Worm (Caenorhabditis elegans) whole organism, mixed stage, embryonic: ENCODE data around the gene K08D9.4.

Experiments
- bed-3 ChIP-seq: fragments of 200-800 bp; sonication (Bioruptor generic); optimal IDR thresholded peaks from 3 replicates; lab custom pipeline; 2018; ENCODE audit warnings: mild to moderate bottlenecking, missing genetic modification characterization, moderate library complexity, missing compliant biosample characterization
- blmp-1 ChIP-seq: fragments of 150-350 bp; optimal IDR thresholded peaks from 2 replicates; lab custom pipeline; 2014; ENCODE audit warnings: missing biosample characterization, missing genetic modification characterization
- ceh-43 ChIP-seq: fragments of 200-800 bp; sonication (Bioruptor generic); optimal IDR thresholded peaks from 2 replicates; lab custom pipeline; 2018; ENCODE audit warnings: mild to moderate bottlenecking, missing genetic modification characterization, moderate library complexity, missing compliant biosample characterization
- ceh-83 ChIP-seq: fragments of 200-800 bp; sonication (Bioruptor generic); optimal IDR thresholded peaks from 2 replicates; lab custom pipeline; 2018; ENCODE audit warnings: mild to moderate bottlenecking, missing genetic modification characterization, missing compliant biosample characterization
- cnd-1 ChIP-seq: fragments of 200-800 bp; sonication (Bioruptor generic); optimal IDR thresholded peaks from 2 replicates; lab custom pipeline; 2018; ENCODE audit warnings: mild to moderate bottlenecking, missing genetic modification characterization, missing compliant biosample characterization
- drap-1 ChIP-seq: fragments of 200-800 bp; sonication (Bioruptor generic); optimal IDR thresholded peaks from 3 replicates; lab custom pipeline; 2018; ENCODE audit warnings: mild to moderate bottlenecking, missing genetic modification characterization, missing compliant biosample characterization
- elt-1 ChIP-seq: sonication (generic microtip); optimal IDR thresholded peaks from 2 replicates; lab custom pipeline; 2017; ENCODE audit warnings: missing genetic modification characterization, mild to moderate bottlenecking, missing compliant biosample characterization, antibody characterized with exemption, moderate library complexity, borderline replicate concordance; ENCODE audit not compliant: insufficient read depth
- elt-3 ChIP-seq: fragments of 150-350 bp; optimal IDR thresholded peaks from 2 replicates; lab custom pipeline; 2014; ENCODE audit warnings: missing biosample characterization, missing genetic modification characterization
- flh-1 ChIP-seq: fragments of 200-800 bp; sonication (Bioruptor generic); optimal IDR thresholded peaks from 2 replicates; lab custom pipeline; 2018; ENCODE audit warnings: mild to moderate bottlenecking, missing genetic modification characterization, moderate library complexity, missing compliant biosample characterization
- ham-2 ChIP-seq: fragments of 200-800 bp; sonication (Bioruptor generic); optimal IDR thresholded peaks from 2 replicates; lab custom pipeline; 2018; ENCODE audit warnings: mild to moderate bottlenecking, missing genetic modification characterization, missing compliant biosample characterization
- hlh-1 ChIP-seq: fragments of 150-350 bp; optimal IDR thresholded peaks from 2 replicates; lab custom pipeline; 2014; ENCODE audit warnings: missing biosample characterization, missing genetic modification reagents, missing genetic modification characterization
- lin-32 ChIP-seq: fragments of 200-800 bp; sonication (Bioruptor generic); optimal IDR thresholded peaks from 2 replicates; lab custom pipeline; 2018; ENCODE audit warnings: mild to moderate bottlenecking, missing genetic modification characterization, missing compliant biosample characterization
- lsy-2 ChIP-seq: fragments of 150-350 bp; optimal IDR thresholded peaks from 2 replicates; lab custom pipeline; 2014; ENCODE audit warnings: missing biosample characterization, missing genetic modification characterization
- mab-5 ChIP-seq: fragments of 150-350 bp; optimal IDR thresholded peaks from 2 replicates; lab custom pipeline; 2014; ENCODE audit warnings: missing biosample characterization, missing genetic modification characterization
- mep-1 ChIP-seq: fragments of 150-350 bp; optimal IDR thresholded peaks from 2 replicates; lab custom pipeline; 2017; ENCODE audit warnings: missing biosample characterization, missing genetic modification reagents, missing genetic modification characterization, inconsistent platforms
- mls-2 ChIP-seq: sonication (generic microtip); optimal IDR thresholded peaks from 2 replicates; lab custom pipeline; 2016; ENCODE audit warnings: mild to moderate bottlenecking, missing genetic modification characterization, moderate library complexity, missing compliant biosample characterization
- nhr-2 ChIP-seq: fragments of 150-350 bp; optimal IDR thresholded peaks from 2 replicates; lab custom pipeline; 2014; ENCODE audit warnings: missing biosample characterization, missing genetic modification characterization
- nhr-28 ChIP-seq: fragments of 150-350 bp; optimal IDR thresholded peaks from 2 replicates; lab custom pipeline; 2014; ENCODE audit warnings: missing biosample characterization, missing genetic modification characterization
- nhr-76 ChIP-seq: sonication (generic microtip); optimal IDR thresholded peaks from 2 replicates; lab custom pipeline; 2017; ENCODE audit warnings: missing biosample characterization, missing genetic modification characterization
- pha-4 ChIP-seq: fragments of 150-350 bp; optimal IDR thresholded peaks from 2 replicates; lab custom pipeline; 2018; ENCODE audit warnings: missing biosample characterization, missing genetic modification reagents, missing genetic modification characterization
- snpc-4 ChIP-seq: fragments of 150-350 bp; optimal IDR thresholded peaks from 2 replicates; lab custom pipeline; 2014; ENCODE audit warnings: missing biosample characterization, missing genetic modification characterization
- tbx-8 ChIP-seq: fragments of 200-800 bp; sonication (Bioruptor generic); optimal IDR thresholded peaks from 2 replicates; lab custom pipeline; 2018; ENCODE audit warnings: mild to moderate bottlenecking, missing genetic modification characterization, moderate library complexity, missing compliant biosample characterization
- unc-39 ChIP-seq: fragments of 150-350 bp; optimal IDR thresholded peaks from 2 replicates; lab custom pipeline; 2014; ENCODE audit warnings: missing biosample characterization, missing genetic modification characterization
- unc-62 ChIP-seq: fragments of 150-350 bp; optimal IDR thresholded peaks from 2 replicates; lab custom pipeline; 2014; ENCODE audit warnings: missing biosample characterization, missing genetic modification reagents, missing genetic modification characterization
- zip-8 ChIP-seq: fragments of 150-350 bp; optimal IDR thresholded peaks from 2 replicates; lab custom pipeline; 2014; ENCODE audit warnings: missing biosample characterization, missing genetic modification characterization
- ztf-11 ChIP-seq: fragments of 150-350 bp; optimal IDR thresholded peaks from 2 replicates; lab custom pipeline; 2014; ENCODE audit warnings: missing biosample characterization, missing genetic modification characterization

Gene K08D9.4

ce11 chrV:3158379-3158778 is 41.8 kb downstream of the K08D9.4 start:
- no peak for TF ChIP-seq hlh-1 (tag; lab: Kevin White, UChicago)
- TF ChIP-seq ceh-43, result no peak
- no peak for TF ChIP-seq ceh-83 (GFP tag; lab: Kevin White, UChicago)
- no peak for TF ChIP-seq unc-39 (tag; lab: Kevin White, UChicago)

- TF ChIP-seq nhr-2 (tag; lab: Kevin White, UChicago) (no peak), lsy-2 (tag; lab: Kevin White, UChicago) (no peak), snpc-4 (tag; lab: Kevin White, UChicago) (no peak), drap-1 (GFP tag; lab: Kevin White, UChicago) (no peak), elt-1 (no peak), mep-1 (tag; lab: Kevin White, UChicago) (no peak), bed-3 (GFP tag; lab: Kevin White, UChicago) (no peak), flh-1 (no peak)
These were observed 43.4 kb downstream of the K08D9.4 start, which contains the start of gene exh-1 for ce11 chrV:3156786-3157185. exh-1 (plus strand) TSS chrV:3157086.

- TF ChIP-seq hlh-1 (tag; lab: Kevin White, UChicago) (no peak), elt-3 (tag; lab: Kevin White, UChicago) (no peak), cnd-1 (no peak), flh-1 (no peak), nhr-2 (tag; lab: Kevin White, UChicago) (no peak), lsy-2 (tag; lab: Kevin White, UChicago) (no peak), mab-5 (tag; lab: Kevin White, UChicago) (no peak), ztf-11 (tag; lab: Kevin White, UChicago) (no peak)
These were observed 45.2 kb downstream of the K08D9.4 start, which contains the start of gene srab-7 for ce11 chrV:3155072-3155471. srab-7 (minus strand) TSS chrV:3155172.

- TF ChIP-seq ceh-83 (GFP tag; lab: Kevin White, UChicago), result no peak
- no peak for TF ChIP-seq mep-1 (tag; lab: Kevin White, UChicago)
- TF ChIP-seq ztf-11 (tag; lab: Kevin White, UChicago), result no peak
- no peak for TF ChIP-seq hlh-1 (tag; lab: Kevin White, UChicago)
- TF ChIP-seq zip-8 (tag; lab: Kevin White, UChicago), result no peak
- no peak for TF ChIP-seq mls-2 (tag; lab: Kevin White, UChicago)
- no peak for TF ChIP-seq flh-1
- TF ChIP-seq blmp-1 (tag; lab: Kevin White, UChicago), result no peak
- TF ChIP-seq tbx-8, result no peak
- no peak for TF ChIP-seq ham-2 (GFP tag; lab: Kevin White, UChicago)
- TF ChIP-seq unc-39 (tag; lab: Kevin White, UChicago), result no peak
- TF ChIP-seq unc-62 (GFP tag; lab: Kevin White, UChicago), result no peak
- TF ChIP-seq pha-4 (tag; lab: Kevin White, UChicago), result no peak
- TF ChIP-seq elt-3 (tag; lab: Kevin White, UChicago), result no peak
- no peak for TF ChIP-seq snpc-4 (tag; lab: Kevin White, UChicago)
- no peak for TF ChIP-seq cnd-1
- no peak for TF ChIP-seq nhr-76 (tag; lab: Kevin White, UChicago)
- TF ChIP-seq lin-32 (GFP tag; lab: Kevin White, UChicago), result no peak
These were observed 48.4 kb downstream of the K08D9.4 start, which contains the start of gene srab-6 for ce11 chrV:3151862-3152261. srab-6 (minus strand) TSS chrV:3151962.

DNA sequence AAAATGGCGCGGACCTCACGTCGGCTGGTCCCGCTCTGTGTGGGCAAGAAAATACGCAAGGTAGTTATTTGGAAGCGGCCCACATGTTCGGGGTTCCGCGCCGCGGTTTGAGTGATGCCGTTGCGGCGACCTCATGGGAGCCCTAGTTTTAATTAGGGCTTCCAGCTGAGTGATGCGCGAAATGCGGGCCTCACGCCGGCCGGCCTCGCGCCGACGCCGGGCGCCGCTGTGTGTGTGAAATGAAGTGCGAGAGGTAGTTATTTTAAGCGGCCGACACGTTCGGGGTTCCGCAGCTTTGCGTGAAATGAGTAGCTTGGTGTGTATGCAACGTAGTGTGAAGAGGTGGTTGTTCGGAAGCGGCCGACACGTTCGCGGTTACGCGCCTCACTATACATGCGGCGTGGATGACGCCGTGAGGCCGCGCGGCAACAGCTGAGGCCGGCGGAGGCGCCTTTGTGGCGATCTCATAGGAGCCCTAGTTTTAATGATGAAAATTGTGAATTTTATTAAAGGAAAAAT is 50.3 kb downstream of the K08D9.4 start:
- no peak for TF ChIP-seq nhr-28
- TF ChIP-seq nhr-76 (tag; lab: Kevin White, UChicago), result no peak
- no peak for TF ChIP-seq hlh-1 (tag; lab: Kevin White, UChicago)
- no peak for TF ChIP-seq unc-39 (tag; lab: Kevin White, UChicago)
- TF ChIP-seq lin-32 (GFP tag; lab: Kevin White, UChicago), result no peak
- no peak for TF ChIP-seq elt-1
- TF ChIP-seq zip-8 (tag; lab: Kevin White, UChicago), result no peak
- no peak for TF ChIP-seq ham-2 (GFP tag; lab: Kevin White, UChicago)
